Fruit fly (Drosophila melanogaster): Measurements from ENCODE around the gene MtnB.

DNA sequence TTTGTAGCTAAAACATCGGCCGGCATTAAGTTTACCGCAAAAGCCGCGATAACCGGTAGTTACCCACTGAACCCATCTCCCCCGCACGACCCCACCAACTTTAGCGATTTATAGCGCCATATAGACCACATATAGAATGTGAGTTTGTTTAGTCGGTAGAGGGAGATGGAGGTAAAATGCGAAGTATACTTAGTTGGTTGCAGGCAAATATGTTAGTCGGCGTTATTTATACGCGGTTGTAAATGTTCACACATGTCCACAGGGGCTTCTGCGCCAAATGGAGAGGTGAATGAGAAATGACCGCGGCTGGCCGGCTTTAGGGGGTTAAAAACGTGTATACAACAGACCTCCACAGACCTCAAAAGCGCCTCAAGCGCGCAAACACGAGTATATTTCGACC lies 42.1 kb upstream of the MtnB start:
- TF ChIP-seq Sin3A (optimal IDR thresholded peaks at IDR 0.05), result no peak
- TF ChIP-seq h (optimal IDR thresholded peaks at IDR 0.05), result no peak
- TF ChIP-seq Myc (optimal IDR thresholded peaks at IDR 0.05), result no peak
- TF ChIP-seq psq (optimal IDR thresholded peaks at IDR 0.05), result no peak
- no peak for TF ChIP-seq insv (optimal IDR thresholded peaks at IDR 0.05)
- no peak for TF ChIP-seq ttk (optimal IDR thresholded peaks at IDR 0.05)
